Fruit fly (Drosophila melanogaster): ENCODE data around the gene Usp12-46.

DNA sequence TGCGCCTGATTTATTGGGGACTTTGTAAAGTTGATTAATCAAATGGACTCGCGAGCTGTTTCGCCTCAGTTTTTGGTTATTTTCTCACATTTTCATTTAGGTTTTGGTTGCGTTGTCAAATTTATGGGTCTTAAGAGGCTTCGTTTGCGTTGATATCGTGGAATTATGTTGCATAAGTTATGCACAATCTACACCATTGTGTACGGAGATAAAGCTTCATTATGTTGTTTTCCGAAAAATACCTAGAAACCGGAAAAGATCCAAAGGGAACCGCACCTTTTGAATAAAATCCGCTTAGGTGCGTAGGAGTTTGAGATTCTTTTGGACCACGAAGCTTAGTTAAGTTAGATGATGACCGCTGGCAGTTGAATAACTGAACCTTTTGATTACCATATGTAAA lies 6.4 kb downstream of the Usp12-46 start:
- TF ChIP-seq D1 (tag; optimal IDR thresholded peaks at IDR 0.05) (no peak), gl (tag; optimal IDR thresholded peaks at IDR 0.05) (no peak), EcR (GFP tag; optimal IDR thresholded peaks at IDR 0.05) (no peak), CG14655 (GFP tag; optimal IDR thresholded peaks at IDR 0.05) (no peak), Ets98B (GFP tag; IDR thresholded peaks at IDR 0.05) (no peak), rn (GFP tag; IDR thresholded peaks at IDR 0.05) (no peak)

Data from whole organism, pupa.